Fruit fly (Drosophila melanogaster) whole organism, embryonic: Measurements from ENCODE around the gene Ube4B.
A peak's percentile ranks its signal among the peaks of the same experiment; 100 is the strongest.

Source experiments
- ATbp ChIP-seq: fragments of 200-800 bp; sonication (Bioruptor generic); optimal IDR thresholded peaks from 2 replicates; lab custom pipeline; 2017; ENCODE audit warnings: missing biosample characterization, mild to moderate bottlenecking, missing genetic modification characterization, missing genetic modification reagents
- Adf1 ChIP-seq: fragments of 200-800 bp; sonication (Bioruptor generic); IDR thresholded peaks from 2 replicates; pipeline ENCODE4 v1.3.6; 2022; ENCODE audit warnings: missing biosample characterization, missing genetic modification characterization
- CG11560 ChIP-seq: fragments of 200-800 bp; sonication (Bioruptor generic); IDR thresholded peaks from 3 replicates; pipeline ENCODE4 v1.3.6; 2022; ENCODE audit warnings: missing biosample characterization, missing genetic modification characterization
- CG12299 ChIP-seq: fragments of 200-800 bp; sonication (Bioruptor generic); optimal IDR thresholded peaks from 2 replicates; lab custom pipeline; 2018; ENCODE audit warnings: missing biosample characterization, mild to moderate bottlenecking, missing genetic modification characterization
- CG14667 ChIP-seq: fragments of 200-800 bp; sonication (Bioruptor generic); IDR thresholded peaks from 2 replicates; pipeline ENCODE4 v1.3.6; 2022; ENCODE audit warnings: missing biosample characterization, missing genetic modification characterization
- CG14965 ChIP-seq: fragments of 200-800 bp; sonication (Bioruptor generic); optimal IDR thresholded peaks from 2 replicates; lab custom pipeline; 2016; ENCODE audit warnings: missing biosample characterization, missing genetic modification characterization, borderline replicate concordance
- CG15601 ChIP-seq: fragments of 200-800 bp; sonication (Bioruptor generic); optimal IDR thresholded peaks from 3 replicates; lab custom pipeline; 2019; ENCODE audit warnings: missing biosample characterization, mild to moderate bottlenecking, missing genetic modification characterization, moderate library complexity
- CG16813 ChIP-seq: fragments of 200-800 bp; sonication (Bioruptor generic); IDR thresholded peaks from 3 replicates; pipeline ENCODE4 v1.3.6; 2022; ENCODE audit warnings: missing biosample characterization, missing genetic modification characterization; ENCODE audit not compliant: partially characterized antibody
- CG1832 ChIP-seq: fragments of 200-800 bp; sonication (Bioruptor generic); optimal IDR thresholded peaks from 2 replicates; lab custom pipeline; 2017; ENCODE audit warnings: missing biosample characterization, mild to moderate bottlenecking, missing genetic modification characterization, inconsistent platforms
- CG32532 ChIP-seq: fragments of 200-800 bp; sonication (Bioruptor generic); IDR thresholded peaks from 2 replicates; pipeline ENCODE4 v1.3.6; 2022; ENCODE audit warnings: missing biosample characterization, missing genetic modification characterization
- CG3995 ChIP-seq: fragments of 200-800 bp; sonication (Bioruptor generic); optimal IDR thresholded peaks from 3 replicates; lab custom pipeline; 2016; ENCODE audit warnings: missing biosample characterization, missing genetic modification characterization
- CG5180 ChIP-seq: fragments of 200-800 bp; sonication (Bioruptor generic); optimal IDR thresholded peaks from 3 replicates; lab custom pipeline; 2017; ENCODE audit warnings: missing biosample characterization, missing genetic modification characterization, mild to moderate bottlenecking, moderate library complexity, missing genetic modification reagents
- CG5245 ChIP-seq: fragments of 200-800 bp; sonication (Bioruptor generic); optimal IDR thresholded peaks from 3 replicates; lab custom pipeline; 2016; ENCODE audit warnings: missing biosample characterization, missing genetic modification characterization
- CG6683 ChIP-seq: fragments of 200-800 bp; sonication (Bioruptor generic); optimal IDR thresholded peaks from 2 replicates; lab custom pipeline; 2017; ENCODE audit warnings: missing biosample characterization, mild to moderate bottlenecking, missing genetic modification characterization, missing genetic modification reagents
- CG6765 ChIP-seq: fragments of 200-800 bp; sonication (Bioruptor generic); optimal IDR thresholded peaks from 3 replicates; lab custom pipeline; 2017; ENCODE audit warnings: missing biosample characterization, mild to moderate bottlenecking, missing genetic modification characterization
- CG7839 ChIP-seq: fragments of 200-800 bp; sonication (Bioruptor generic); optimal IDR thresholded peaks from 3 replicates; lab custom pipeline; 2018; ENCODE audit warnings: missing biosample characterization, mild to moderate bottlenecking, missing genetic modification characterization, moderate library complexity
- CG7987 ChIP-seq: fragments of 200-800 bp; sonication (Bioruptor generic); optimal IDR thresholded peaks from 2 replicates; lab custom pipeline; 2018; ENCODE audit warnings: missing biosample characterization, mild to moderate bottlenecking, missing genetic modification characterization, moderate library complexity
- CG8924 ChIP-seq: fragments of 200-800 bp; optimal IDR thresholded peaks from 3 replicates; lab custom pipeline; 2019; ENCODE audit warnings: missing biosample characterization, mild to moderate bottlenecking, missing genetic modification characterization, moderate library complexity
- CG9876 ChIP-seq: fragments of 200-800 bp; sonication (Bioruptor generic); optimal IDR thresholded peaks from 2 replicates; lab custom pipeline; 2016; ENCODE audit warnings: missing biosample characterization, missing genetic modification characterization
- D19A ChIP-seq: fragments of 200-800 bp; optimal IDR thresholded peaks from 3 replicates; lab custom pipeline; 2019; ENCODE audit warnings: missing biosample characterization, mild to moderate bottlenecking, missing genetic modification characterization, moderate library complexity
- Fer3 ChIP-seq: fragments of 200-800 bp; sonication (Bioruptor generic); optimal IDR thresholded peaks from 2 replicates; lab custom pipeline; 2018; ENCODE audit warnings: missing biosample characterization, mild to moderate bottlenecking, missing genetic modification characterization, moderate library complexity
- H2.0 ChIP-seq: fragments of 200-800 bp; sonication (Bioruptor generic); IDR thresholded peaks from 2 replicates; pipeline ENCODE4 v1.3.6; 2022; ENCODE audit warnings: missing biosample characterization, missing genetic modification characterization
- Lim3 ChIP-seq: fragments of 200-800 bp; sonication (Bioruptor generic); IDR thresholded peaks from 2 replicates; pipeline ENCODE4 v1.3.6; 2022; ENCODE audit warnings: missing biosample characterization, missing genetic modification characterization
- Mad ChIP-seq: fragments of 200-800 bp; sonication (Bioruptor generic); optimal IDR thresholded peaks from 2 replicates; lab custom pipeline; 2016; ENCODE audit warnings: missing biosample characterization, missing genetic modification characterization
- Max ChIP-seq: fragments of 200-800 bp; sonication (Bioruptor generic); optimal IDR thresholded peaks from 2 replicates; lab custom pipeline; 2016; ENCODE audit warnings: missing biosample characterization, mild to moderate bottlenecking, missing genetic modification characterization
- Opbp ChIP-seq: fragments of 200-800 bp; sonication (Bioruptor generic); IDR thresholded peaks from 3 replicates; pipeline ENCODE4 v1.3.6; 2022; ENCODE audit warnings: missing biosample characterization, missing genetic modification characterization; ENCODE audit not compliant: partially characterized antibody
- Xbp1 ChIP-seq: fragments of 200-800 bp; sonication (Bioruptor generic); optimal IDR thresholded peaks from 3 replicates; lab custom pipeline; 2016; ENCODE audit warnings: missing biosample characterization, mild to moderate bottlenecking, missing genetic modification characterization
- ab ChIP-seq: fragments of 200-800 bp; sonication (Bioruptor generic); optimal IDR thresholded peaks from 2 replicates; lab custom pipeline; 2016; ENCODE audit warnings: missing biosample characterization, missing genetic modification characterization
- abd-A ChIP-seq: fragments of 200-800 bp; sonication (Bioruptor generic); optimal IDR thresholded peaks from 3 replicates; lab custom pipeline; 2019; ENCODE audit warnings: missing biosample characterization, mild to moderate bottlenecking, missing genetic modification characterization, moderate library complexity
- amos ChIP-seq: fragments of 200-800 bp; sonication (Bioruptor generic); IDR thresholded peaks from 2 replicates; pipeline ENCODE4 v1.3.6; 2022; ENCODE audit warnings: missing biosample characterization, missing genetic modification characterization; ENCODE audit not compliant: partially characterized antibody
- caup ChIP-seq: fragments of 200-800 bp; sonication (Bioruptor generic); optimal IDR thresholded peaks from 3 replicates; lab custom pipeline; 2017; ENCODE audit warnings: missing biosample characterization, mild to moderate bottlenecking, missing genetic modification characterization, moderate library complexity; ENCODE audit not compliant: severe bottlenecking
- dmrt11E ChIP-seq: fragments of 200-800 bp; sonication (Bioruptor generic); optimal IDR thresholded peaks from 3 replicates; lab custom pipeline; 2018; ENCODE audit warnings: missing biosample characterization, mild to moderate bottlenecking, missing genetic modification characterization, moderate library complexity
- dmrt99B ChIP-seq: fragments of 200-800 bp; sonication (Bioruptor generic); optimal IDR thresholded peaks from 2 replicates; lab custom pipeline; 2018; ENCODE audit warnings: missing biosample characterization, mild to moderate bottlenecking, missing genetic modification characterization, moderate library complexity
- dpn ChIP-seq, 2 experiments: fragments of 200-800 bp; sonication (Bioruptor generic); optimal IDR thresholded peaks; 3 replicates each; lab custom pipeline; 2016; ENCODE audit warnings: missing biosample characterization in 2 of 2, missing genetic modification characterization in 2 of 2
- dysf ChIP-seq: fragments of 200-800 bp; sonication (Bioruptor generic); IDR thresholded peaks from 3 replicates; pipeline ENCODE4 v1.3.6; 2022; ENCODE audit warnings: missing biosample characterization, missing genetic modification characterization
- emc ChIP-seq: fragments of 200-800 bp; sonication (Bioruptor generic); optimal IDR thresholded peaks from 2 replicates; lab custom pipeline; 2016; ENCODE audit warnings: missing biosample characterization, missing genetic modification characterization
- eve ChIP-seq, 2 experiments: fragments of >200 bp; optimal IDR thresholded peaks; 2 replicates each; lab custom pipeline; 2017; ENCODE audit warnings: missing biosample characterization in 2 of 2, missing genetic modification characterization in 2 of 2
- jigr1 ChIP-seq: fragments of 200-800 bp; sonication (Bioruptor generic); IDR thresholded peaks from 3 replicates; pipeline ENCODE4 v1.3.6; 2022; ENCODE audit warnings: missing biosample characterization, missing genetic modification characterization
- lilli ChIP-seq: fragments of 200-800 bp; sonication (Bioruptor generic); optimal IDR thresholded peaks from 3 replicates; lab custom pipeline; 2016; ENCODE audit warnings: missing biosample characterization, missing genetic modification characterization
- pho ChIP-seq: fragments of 200-800 bp; sonication (Bioruptor generic); optimal IDR thresholded peaks from 2 replicates; lab custom pipeline; 2016; ENCODE audit warnings: missing biosample characterization, missing genetic modification characterization
- pita ChIP-seq: fragments of 200-800 bp; sonication (Bioruptor generic); optimal IDR thresholded peaks from 2 replicates; lab custom pipeline; 2017; ENCODE audit warnings: missing biosample characterization, mild to moderate bottlenecking, missing genetic modification characterization
- scrt ChIP-seq: fragments of 200-800 bp; sonication (Bioruptor generic); optimal IDR thresholded peaks from 2 replicates; lab custom pipeline; 2018; ENCODE audit warnings: missing biosample characterization, mild to moderate bottlenecking, missing genetic modification characterization, moderate library complexity
- slou ChIP-seq: fragments of 200-800 bp; sonication (Bioruptor generic); optimal IDR thresholded peaks from 3 replicates; lab custom pipeline; 2016; ENCODE audit warnings: missing biosample characterization, missing genetic modification characterization
- ssp ChIP-seq: fragments of 200-800 bp; sonication (Bioruptor generic); IDR thresholded peaks from 2 replicates; pipeline ENCODE4 v1.3.6; 2022; ENCODE audit warnings: missing biosample characterization, missing genetic modification characterization
- sug ChIP-seq: fragments of 200-800 bp; optimal IDR thresholded peaks from 2 replicates; lab custom pipeline; 2019; ENCODE audit warnings: missing biosample characterization, mild to moderate bottlenecking, missing genetic modification characterization, moderate library complexity
- tgo ChIP-seq: fragments of 200-800 bp; sonication (Bioruptor generic); IDR thresholded peaks from 3 replicates; pipeline ENCODE4 v1.3.6; 2022; ENCODE audit warnings: missing biosample characterization, missing genetic modification characterization
- tna ChIP-seq: fragments of 200-800 bp; sonication (Bioruptor generic); IDR thresholded peaks from 2 replicates; pipeline ENCODE4 v1.3.6; 2022; ENCODE audit warnings: missing biosample characterization, missing genetic modification characterization; ENCODE audit not compliant: partially characterized antibody
- trem ChIP-seq: fragments of 200-800 bp; optimal IDR thresholded peaks from 3 replicates; lab custom pipeline; 2019; ENCODE audit warnings: missing biosample characterization, mild to moderate bottlenecking, missing genetic modification characterization, moderate library complexity
- vvl ChIP-seq: fragments of 200-800 bp; sonication (Bioruptor generic); IDR thresholded peaks from 2 replicates; pipeline ENCODE4 v1.3.6; 2022; ENCODE audit warnings: missing biosample characterization, missing genetic modification characterization
- zen ChIP-seq: fragments of 200-800 bp; sonication (Bioruptor generic); optimal IDR thresholded peaks from 3 replicates; lab custom pipeline; 2018; ENCODE audit warnings: missing biosample characterization, mild to moderate bottlenecking, missing genetic modification characterization, moderate library complexity

The Ube4B gene

DNA sequence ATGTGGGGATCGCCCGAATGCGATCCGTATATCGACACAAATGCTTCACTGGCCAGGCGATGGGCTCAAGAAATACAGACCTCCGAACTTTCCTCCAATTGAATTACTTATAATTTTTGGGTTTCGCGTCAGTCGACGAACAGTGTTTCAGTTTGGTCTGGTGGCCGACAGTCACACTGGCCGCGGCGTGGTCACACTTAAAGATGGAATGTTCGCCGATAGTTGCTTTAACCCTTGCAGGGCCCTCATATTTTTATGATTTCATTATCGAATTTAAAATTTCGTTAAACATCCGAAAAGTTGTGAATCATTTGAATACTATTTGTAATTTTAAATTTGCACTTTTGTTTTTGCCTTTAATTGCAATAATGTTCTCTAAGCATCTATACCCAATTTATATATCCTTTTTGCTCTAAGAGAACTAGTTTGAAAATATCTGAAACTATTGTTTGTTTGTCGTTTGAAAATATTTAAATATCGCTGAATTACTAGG is at the start of gene Ube4B (continued):
- no peak for TF ChIP-seq eve (GFP tag; optimal IDR thresholded peaks at IDR 0.05; lab: Kevin White, UChicago)
- TF ChIP-seq CG16813 = peak; percentile 89
- TF ChIP-seq Opbp (GFP tag; lab: Robert Waterston, UW) = peak; percentile 85
- TF ChIP-seq CG32532 = peak; percentile 80
- peak; percentile 90 for TF ChIP-seq amos (GFP tag; lab: Robert Waterston, UW)
- peak; percentile 59 for TF ChIP-seq zen (tag; lab: Kevin White, UChicago)
- TF ChIP-seq CG5180 (GFP tag; lab: Kevin White, UChicago) = no peak
- TF ChIP-seq emc (GFP tag; lab: Kevin White, UChicago) = peak; percentile 24
- no peak for TF ChIP-seq D19A (tag; lab: Kevin White, UChicago)
- TF ChIP-seq abd-A (tag; lab: Kevin White, UChicago) = no peak
- peak; percentile 62 for TF ChIP-seq trem (tag; lab: Kevin White, UChicago)
- TF ChIP-seq tgo (GFP tag; lab: Robert Waterston, UW) = peak; percentile 48
- no peak for TF ChIP-seq scrt
- peak; percentile 56 for TF ChIP-seq caup
- no peak for TF ChIP-seq CG1832 (GFP tag; lab: Kevin White, UChicago)
- TF ChIP-seq CG7839 (tag; lab: Kevin White, UChicago) = no peak
- no peak for TF ChIP-seq CG8924
- no peak for TF ChIP-seq CG14965
- peak; percentile 80 for TF ChIP-seq Xbp1 (GFP tag; lab: Kevin White, UChicago)
- peak; percentile 67; the same call in 2 of the 3 replicates for TF ChIP-seq dysf (GFP tag; lab: Robert Waterston, UW)
- peak; percentile 41; the same call in 1 of the 2 replicates for TF ChIP-seq ssp (GFP tag; lab: Robert Waterston, UW)
- TF ChIP-seq CG6683 (GFP tag; lab: Kevin White, UChicago) = no peak
- TF ChIP-seq dmrt99B (tag; lab: Kevin White, UChicago) = no peak
- TF ChIP-seq CG5245 (GFP tag; lab: Kevin White, UChicago) = no peak
- peak; percentile 88 for TF ChIP-seq vvl (GFP tag; lab: Robert Waterston, UW)
- TF ChIP-seq dmrt11E (tag; lab: Kevin White, UChicago) = peak; percentile 41
- no peak for TF ChIP-seq CG14667 (GFP tag; lab: Robert Waterston, UW)
- peak; percentile 41 for TF ChIP-seq CG7987 (GFP tag; lab: Kevin White, UChicago)
- TF ChIP-seq lilli (GFP tag; lab: Kevin White, UChicago) = peak; percentile 85
- TF ChIP-seq pita (GFP tag; lab: Kevin White, UChicago) = no peak
- TF ChIP-seq dpn (GFP tag; optimal IDR thresholded peaks at IDR 0.05; lab: Kevin White, UChicago) = peak in 1 of 2 experiments; percentile 82
- no peak for TF ChIP-seq CG3995 (GFP tag; lab: Kevin White, UChicago)
- TF ChIP-seq CG11560 = no peak
- no peak for TF ChIP-seq ab (GFP tag; lab: Kevin White, UChicago)
- TF ChIP-seq Mad (GFP tag; lab: Kevin White, UChicago) = peak; percentile 63
- TF ChIP-seq tna (GFP tag; lab: Robert Waterston, UW) = peak; percentile 75
- TF ChIP-seq Fer3 (tag; lab: Kevin White, UChicago) = no peak
- TF ChIP-seq sug (tag; lab: Kevin White, UChicago) = peak; percentile 74
- TF ChIP-seq pho (GFP tag; lab: Kevin White, UChicago) = peak; percentile 81
- TF ChIP-seq jigr1 = no peak
- TF ChIP-seq H2.0 (GFP tag; lab: Robert Waterston, UW) = peak; percentile 35; the same call in 1 of the 2 replicates
- TF ChIP-seq ATbp = no peak
- no peak for TF ChIP-seq CG6765 (GFP tag; lab: Kevin White, UChicago)
- no peak for TF ChIP-seq CG15601 (tag; lab: Kevin White, UChicago)
- no peak for TF ChIP-seq CG12299
- TF ChIP-seq CG9876 (GFP tag; lab: Kevin White, UChicago) = peak; percentile 48
- no peak for TF ChIP-seq slou (GFP tag; lab: Kevin White, UChicago)
- no peak for TF ChIP-seq Lim3 (GFP tag; lab: Robert Waterston, UW)
- peak; percentile 39 for TF ChIP-seq Max
- peak; percentile 50 for TF ChIP-seq Adf1
